Worm (Caenorhabditis elegans): Measurements from ENCODE around the gene col-76.

DNA sequence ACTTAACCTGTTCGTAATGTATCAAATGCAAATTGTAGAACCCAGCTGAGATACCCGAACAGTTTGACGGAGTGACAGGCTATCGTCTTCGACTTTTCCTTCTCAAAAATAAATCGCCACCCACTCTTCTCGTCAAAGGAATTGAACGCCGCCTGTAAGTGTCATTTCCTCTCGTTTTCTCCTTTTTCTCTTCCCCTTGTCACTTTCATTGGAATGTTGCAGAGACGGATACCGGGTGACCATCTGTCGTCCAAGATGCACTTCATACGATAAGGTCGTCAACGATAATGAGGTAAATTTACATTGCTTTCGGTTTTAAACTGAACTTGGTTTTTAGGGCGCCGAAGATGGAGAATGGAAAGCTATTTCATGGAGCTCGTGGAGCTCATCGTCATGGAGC lies 4.3 kb upstream of the col-76 start:
- no peak for TF ChIP-seq pag-3 (tag; optimal IDR thresholded peaks at IDR 0.05; ENCODE audit: borderline replicate concordance, insufficient read depth)
- TF ChIP-seq efl-3 (GFP tag; optimal IDR thresholded peaks at IDR 0.05) = no peak

Measured in whole organism, L1 larva.